Worm (Caenorhabditis elegans): ENCODE results near the gene gdh-1.
A peak's percentile ranks its signal among the peaks of the same experiment; 100 is the strongest.

Gene gdh-1

ce11 chrIV:11925346-11926075 is 27.5 kb upstream of the gdh-1 start, which contains the start of the genes srlf-33 and srlf-32:
Gene srlf-33, minus strand, starts transcription at chrIV:11925446.
Gene srlf-32, plus strand, starts transcription at chrIV:11926025.
- no peak for TF ChIP-seq unc-62 (GFP tag; optimal IDR thresholded peaks at IDR 0.05)

- no peak for TF ChIP-seq unc-62 (GFP tag; optimal IDR thresholded peaks at IDR 0.05)
Observed at ce11 chrIV:11928388-11928787, 24.7 kb upstream of the gdh-1 start.

- no peak for TF ChIP-seq unc-62 (GFP tag; optimal IDR thresholded peaks at IDR 0.05)
Observed at ce11 chrIV:11930572-11930971, 22.5 kb upstream of the gdh-1 start, which contains the start of gene nhx-9. Gene nhx-9, plus strand, starts transcription at chrIV:11930872.

- no peak for TF ChIP-seq unc-62 (GFP tag; optimal IDR thresholded peaks at IDR 0.05)
Observed at ce11 chrIV:11937087-11937486, 16.0 kb upstream of the gdh-1 start, which contains the start of gene slc-5A12. Gene slc-5A12, plus strand, starts transcription at chrIV:11937419.

ce11 chrIV:11938554-11938953 is 14.5 kb upstream of the gdh-1 start:
- no peak for TF ChIP-seq unc-62 (GFP tag; optimal IDR thresholded peaks at IDR 0.05)

- no peak for TF ChIP-seq unc-62 (GFP tag; optimal IDR thresholded peaks at IDR 0.05)
Observed at ce11 chrIV:11942313-11942712, 10.7 kb upstream of the gdh-1 start, which contains the start of gene ZK829.1. Gene ZK829.1, minus strand, starts transcription at chrIV:11942413.

- no peak for TF ChIP-seq unc-62 (GFP tag; optimal IDR thresholded peaks at IDR 0.05)
Observed at ce11 chrIV:11945621-11946020, 7.4 kb upstream of the gdh-1 start, which contains the start of gene ZK829.3. Gene ZK829.3, minus strand, starts transcription at chrIV:11945721.

- TF ChIP-seq unc-62 (GFP tag; optimal IDR thresholded peaks at IDR 0.05) = no peak
Observed at ce11 chrIV:11949717-11950116, 3.3 kb upstream of the gdh-1 start, which contains the start of gene hdl-1. Gene hdl-1, minus strand, starts transcription at chrIV:11949817.

ce11 chrIV:11950270-11950669 is 2.8 kb upstream of the gdh-1 start, which contains the start of gene tbx-36:
Gene tbx-36, plus strand, starts transcription at chrIV:11950570.
- no peak for TF ChIP-seq unc-62 (GFP tag; optimal IDR thresholded peaks at IDR 0.05)

ce11 chrIV:11955592-11955991 is 2.5 kb downstream of the gdh-1 start:
- no peak for TF ChIP-seq unc-62 (GFP tag; optimal IDR thresholded peaks at IDR 0.05)

- peak; percentile 29 for TF ChIP-seq unc-62 (GFP tag; optimal IDR thresholded peaks at IDR 0.05)
Observed at ce11 chrIV:11956387-11956786, 3.3 kb downstream of the gdh-1 start.

ce11 chrIV:11957074-11957473 is 4.0 kb downstream of the gdh-1 start:
- no peak for TF ChIP-seq unc-62 (GFP tag; optimal IDR thresholded peaks at IDR 0.05)

- TF ChIP-seq unc-62 (GFP tag; optimal IDR thresholded peaks at IDR 0.05) = no peak
Observed at ce11 chrIV:11959573-11959972, 6.5 kb downstream of the gdh-1 start, which contains the start of gene tgt-1. Gene tgt-1, minus strand, starts transcription at chrIV:11959804.

ce11 chrIV:11961485-11962255 is 8.6 kb downstream of the gdh-1 start, which contains the start of gene ZK829.7:
Gene ZK829.7, minus strand, starts transcription at chrIV:11961535.
- TF ChIP-seq unc-62 (GFP tag; optimal IDR thresholded peaks at IDR 0.05) = no peak

ce11 chrIV:11965327-11965726 is 12.3 kb downstream of the gdh-1 start, which contains the start of gene srj-1:
Gene srj-1, minus strand, starts transcription at chrIV:11965427.
- no peak for TF ChIP-seq unc-62 (GFP tag; optimal IDR thresholded peaks at IDR 0.05)

ce11 chrIV:11970171-11970570 is 17.1 kb downstream of the gdh-1 start, which contains the start of gene ZK829.9:
Gene ZK829.9, plus strand, starts transcription at chrIV:11970534.
- TF ChIP-seq unc-62 (GFP tag; optimal IDR thresholded peaks at IDR 0.05) = no peak

Data from whole organism, dauer.